Worm (Caenorhabditis elegans): ENCODE measurements around the gene F47B8.8.

ce11 chrV:14341672-14342071 lies 10.1 kb downstream of the F47B8.8 start, which contains the start of gene F47B8.10:
- TF ChIP-seq lsy-2 (tag; optimal IDR thresholded peaks at IDR 0.05) (no peak), nhr-237 (tag; optimal IDR thresholded peaks at IDR 0.05) (no peak), snpc-4 (tag; optimal IDR thresholded peaks at IDR 0.05) (no peak), nhr-12 (tag; optimal IDR thresholded peaks at IDR 0.05) (no peak), mls-2 (tag; optimal IDR thresholded peaks at IDR 0.05) (no peak), unc-39 (tag; optimal IDR thresholded peaks at IDR 0.05) (no peak), sptf-1 (tag; optimal IDR thresholded peaks at IDR 0.05) (no peak), zip-8 (tag; optimal IDR thresholded peaks at IDR 0.05) (no peak), ceh-39 (tag; optimal IDR thresholded peaks at IDR 0.05) (no peak), sem-2 (GFP tag; optimal IDR thresholded peaks at IDR 0.05) (no peak), elt-3 (tag; optimal IDR thresholded peaks at IDR 0.05) (no peak), nhr-28 (tag; optimal IDR thresholded peaks at IDR 0.05) (no peak), blmp-1 (tag; optimal IDR thresholded peaks at IDR 0.05) (no peak), nhr-2 (tag; optimal IDR thresholded peaks at IDR 0.05) (no peak)
